Fruit fly (Drosophila melanogaster) whole organism, embryonic: ENCODE measurements around the gene Ndae1.

Experiments
- B-H2 ChIP-seq: fragments of 200-800 bp; sonication (Bioruptor generic); optimal IDR thresholded peaks from 2 replicates; lab custom pipeline; 2018; ENCODE audit warnings: missing biosample characterization, mild to moderate bottlenecking, missing genetic modification characterization
- CG15269 ChIP-seq: fragments of 200-800 bp; sonication (Bioruptor generic); optimal IDR thresholded peaks from 2 replicates; lab custom pipeline; 2018; ENCODE audit warnings: missing biosample characterization, mild to moderate bottlenecking, missing genetic modification characterization, moderate library complexity
- CG31365 ChIP-seq: fragments of 200-800 bp; sonication (Bioruptor generic); optimal IDR thresholded peaks from 2 replicates; lab custom pipeline; 2018; ENCODE audit warnings: missing biosample characterization, mild to moderate bottlenecking, missing genetic modification characterization
- CG4854 ChIP-seq: fragments of 200-800 bp; sonication (Bioruptor generic); optimal IDR thresholded peaks from 2 replicates; lab custom pipeline; 2016; ENCODE audit warnings: missing biosample characterization, missing genetic modification characterization, inconsistent platforms
- NK7.1 ChIP-seq: fragments of 200-800 bp; sonication (Bioruptor generic); optimal IDR thresholded peaks from 3 replicates; lab custom pipeline; 2016; ENCODE audit warnings: missing biosample characterization, missing genetic modification characterization
- Rx ChIP-seq: fragments of 200-800 bp; sonication (Bioruptor generic); IDR thresholded peaks from 2 replicates; pipeline ENCODE4 v1.3.6; 2022; ENCODE audit warnings: missing biosample characterization, missing genetic modification characterization
- TFAM ChIP-seq: fragments of 200-800 bp; sonication (Bioruptor generic); optimal IDR thresholded peaks from 2 replicates; lab custom pipeline; 2017; ENCODE audit warnings: missing biosample characterization, missing genetic modification characterization, inconsistent platforms
- ap ChIP-seq: fragments of 200-800 bp; sonication (Bioruptor generic); IDR thresholded peaks from 2 replicates; pipeline ENCODE4 v1.3.6; 2022; ENCODE audit warnings: missing biosample characterization, missing genetic modification characterization
- kay ChIP-seq: fragments of 200-800 bp; sonication (Bioruptor generic); optimal IDR thresholded peaks from 2 replicates; lab custom pipeline; 2016; ENCODE audit warnings: missing biosample characterization, missing genetic modification characterization
- nmo ChIP-seq: fragments of 200-800 bp; sonication (Bioruptor generic); optimal IDR thresholded peaks from 2 replicates; lab custom pipeline; 2018; ENCODE audit warnings: missing biosample characterization, mild to moderate bottlenecking, missing genetic modification characterization, moderate library complexity
- onecut ChIP-seq: fragments of 200-800 bp; sonication (Bioruptor generic); IDR thresholded peaks from 2 replicates; pipeline ENCODE4 v1.3.6; 2022; ENCODE audit warnings: missing biosample characterization, missing genetic modification characterization
- slou ChIP-seq: fragments of 200-800 bp; sonication (Bioruptor generic); optimal IDR thresholded peaks from 3 replicates; lab custom pipeline; 2016; ENCODE audit warnings: missing biosample characterization, missing genetic modification characterization
- tin ChIP-seq: fragments of 200-800 bp; sonication (Bioruptor generic); optimal IDR thresholded peaks from 3 replicates; lab custom pipeline; 2016; ENCODE audit warnings: missing biosample characterization, missing genetic modification characterization
- yki ChIP-seq: fragments of >200 bp; optimal IDR thresholded peaks from 3 replicates; lab custom pipeline; 2018

DNA sequence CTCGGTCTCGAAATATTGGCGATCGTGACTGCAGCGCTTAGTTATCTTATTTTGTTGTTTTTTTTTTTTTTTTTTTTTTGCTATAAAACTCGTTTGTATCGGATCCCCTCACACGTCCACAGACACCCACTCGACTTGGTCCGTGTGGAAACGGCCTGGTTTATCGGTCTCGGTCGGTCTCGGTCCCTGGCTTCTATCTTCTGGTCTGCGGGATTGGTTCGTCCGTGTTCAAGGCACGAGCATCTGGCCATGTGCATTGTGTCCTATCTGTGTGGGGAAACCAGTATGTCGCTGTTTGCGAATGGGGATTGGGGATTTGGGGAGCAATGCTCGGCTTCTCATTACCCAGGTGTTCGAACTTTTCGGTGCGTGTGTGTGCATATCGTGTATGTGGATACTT lies 59.5 kb downstream of the Ndae1 start, which contains the start of gene CG4496:
- TF ChIP-seq nmo (GFP tag; lab: Kevin White, UChicago) = no peak
- no peak for TF ChIP-seq ap
- TF ChIP-seq TFAM (GFP tag; lab: Kevin White, UChicago) = no peak
- TF ChIP-seq CG31365 (tag; lab: Kevin White, UChicago) = no peak
- no peak for TF ChIP-seq kay (GFP tag; lab: Kevin White, UChicago)
- no peak for TF ChIP-seq slou (GFP tag; lab: Kevin White, UChicago)
- TF ChIP-seq CG4854 (GFP tag; lab: Kevin White, UChicago) = no peak
- no peak for TF ChIP-seq tin (GFP tag; lab: Kevin White, UChicago)
- TF ChIP-seq Rx = no peak
- no peak for TF ChIP-seq yki (lab: Kevin White, UChicago)
- TF ChIP-seq NK7.1 (GFP tag; lab: Kevin White, UChicago) = no peak
- TF ChIP-seq CG15269 (tag; lab: Kevin White, UChicago) = no peak
- TF ChIP-seq B-H2 = no peak
- no peak for TF ChIP-seq onecut
